Worm (Caenorhabditis elegans) whole organism, young adult: ENCODE results near the gene mrpl-22.

Experiments used
- B0336.3 ChIP-seq: fragments of 200-800 bp; sonication (Bioruptor generic); IDR thresholded peaks from 2 replicates; pipeline ENCODE4 v1.3.6; 2022; ENCODE audit warnings: missing genetic modification characterization, missing compliant biosample characterization
- C06A6.2 ChIP-seq: fragments of 200-800 bp; sonication (Bioruptor generic); conservative IDR thresholded peaks from 2 replicates; pipeline ENCODE4 v1.3.6; 2022; ENCODE audit warnings: missing genetic modification characterization, missing compliant biosample characterization
- C17E4.6 ChIP-seq: fragments of 200-800 bp; sonication (Bioruptor generic); IDR thresholded peaks from 2 replicates; pipeline ENCODE4 v1.3.6; 2022; ENCODE audit warnings: missing genetic modification reagents, missing genetic modification characterization, missing compliant biosample characterization
- D2030.7 ChIP-seq: fragments of 200-800 bp; sonication (Bioruptor generic); IDR thresholded peaks from 2 replicates; pipeline ENCODE4 v1.3.6; 2022; ENCODE audit warnings: missing genetic modification reagents, missing genetic modification characterization, missing compliant biosample characterization
- F10E7.11 ChIP-seq: sonication (generic microtip); optimal IDR thresholded peaks from 2 replicates; lab custom pipeline; 2017; ENCODE audit warnings: mild to moderate bottlenecking, missing genetic modification characterization, moderate library complexity, missing compliant biosample characterization
- F23B12.7 ChIP-seq: sonication (generic microtip); optimal IDR thresholded peaks from 2 replicates; lab custom pipeline; 2017; ENCODE audit warnings: missing genetic modification characterization, mild to moderate bottlenecking, missing compliant biosample characterization, antibody characterized with exemption, moderate library complexity; ENCODE audit not compliant: insufficient read depth
- F37B4.10 ChIP-seq: fragments of 200-800 bp; sonication (Bioruptor generic); IDR thresholded peaks from 2 replicates; pipeline ENCODE4 v1.3.6; 2022; ENCODE audit warnings: missing genetic modification characterization, missing compliant biosample characterization
- F52B5.7 ChIP-seq: sonication (generic microtip); optimal IDR thresholded peaks from 2 replicates; lab custom pipeline; 2016; ENCODE audit warnings: mild to moderate bottlenecking, missing genetic modification characterization, missing compliant biosample characterization
- K12H6.12 ChIP-seq: fragments of 200-800 bp; sonication (Bioruptor generic); optimal IDR thresholded peaks from 2 replicates; lab custom pipeline; 2018; ENCODE audit warnings: mild to moderate bottlenecking, missing genetic modification characterization, missing compliant biosample characterization
- Y53G8AR.9 ChIP-seq: fragments of 200-800 bp; sonication (Bioruptor generic); conservative IDR thresholded peaks from 2 replicates; pipeline ENCODE4 v1.3.6; 2022; ENCODE audit warnings: missing genetic modification reagents, missing genetic modification characterization, missing compliant biosample characterization
- Y67H2A.10 ChIP-seq: fragments of 200-800 bp; sonication (Bioruptor generic); conservative IDR thresholded peaks from 2 replicates; pipeline ENCODE4 v1.3.6; 2022; ENCODE audit warnings: missing genetic modification reagents, missing genetic modification characterization, missing compliant biosample characterization
- akir-1 ChIP-seq: fragments of 200-800 bp; sonication (Bioruptor generic); optimal IDR thresholded peaks from 2 replicates; lab custom pipeline; 2018; ENCODE audit warnings: mild to moderate bottlenecking, missing genetic modification characterization, moderate library complexity, missing compliant biosample characterization
- ama-1 ChIP-seq, 3 experiments: fragments of 150-350 bp in 1 of 3; sonication (generic microtip) in 2 of 3; optimal IDR thresholded peaks; 2 replicates each; lab custom pipeline; 2014 to 2018; ENCODE audit warnings: missing biosample characterization in 2 of 3, missing genetic modification characterization in 2 of 3, missing genetic modification reagents in 2 of 3
- atf-7 ChIP-seq: sonication (generic microtip); optimal IDR thresholded peaks from 2 replicates; lab custom pipeline; 2017; ENCODE audit warnings: mild to moderate bottlenecking, missing genetic modification characterization, missing compliant biosample characterization
- athp-1 ChIP-seq: sonication (generic microtip); optimal IDR thresholded peaks from 2 replicates; lab custom pipeline; 2017; ENCODE audit warnings: mild to moderate bottlenecking, missing genetic modification characterization, missing compliant biosample characterization
- cebp-1 ChIP-seq, 2 experiments: fragments of 200-800 bp in 1 of 2; sonication (Bioruptor generic) in 1 of 2; sonication (generic microtip) in 1 of 2; IDR thresholded peaks in 1 of 2; optimal IDR thresholded peaks in 1 of 2; 2 replicates each; pipeline versions ENCODE4 v1.3.6 to Lab custom; 2017 to 2022; ENCODE audit warnings: missing compliant biosample characterization in 2 of 2, missing genetic modification characterization in 2 of 2, mild to moderate bottlenecking in 1 of 2, missing genetic modification reagents in 1 of 2, moderate library complexity in 1 of 2
- cebp-2 ChIP-seq: fragments of 200-800 bp; sonication (Bioruptor generic); IDR thresholded peaks from 2 replicates; pipeline ENCODE4 v1.3.6; 2022; ENCODE audit warnings: missing genetic modification characterization, missing compliant biosample characterization
- ceh-27 ChIP-seq: fragments of 200-800 bp; sonication (Bioruptor generic); optimal IDR thresholded peaks from 2 replicates; lab custom pipeline; 2018; ENCODE audit warnings: mild to moderate bottlenecking, missing genetic modification characterization, moderate library complexity, missing compliant biosample characterization
- ceh-79 ChIP-seq: sonication (generic microtip); optimal IDR thresholded peaks from 2 replicates; lab custom pipeline; 2017; ENCODE audit warnings: mild to moderate bottlenecking, missing genetic modification characterization, missing compliant biosample characterization
- ceh-91 ChIP-seq: fragments of 200-800 bp; sonication (Bioruptor generic); IDR thresholded peaks from 2 replicates; pipeline ENCODE4 v1.3.6; 2022; ENCODE audit warnings: missing genetic modification reagents, missing genetic modification characterization, missing compliant biosample characterization
- dox-1 ChIP-seq: fragments of 200-800 bp; sonication (Bioruptor generic); IDR thresholded peaks from 2 replicates; pipeline ENCODE4 v1.3.6; 2022; ENCODE audit warnings: missing genetic modification reagents, missing genetic modification characterization, missing compliant biosample characterization
- efl-1 ChIP-seq: fragments of 150-350 bp; optimal IDR thresholded peaks from 2 replicates; lab custom pipeline; 2014; ENCODE audit warnings: missing biosample characterization, missing genetic modification reagents, missing genetic modification characterization
- fkh-3 ChIP-seq: sonication (generic microtip); optimal IDR thresholded peaks from 2 replicates; lab custom pipeline; 2016; ENCODE audit warnings: mild to moderate bottlenecking, missing genetic modification characterization, missing compliant biosample characterization
- gei-17 ChIP-seq: fragments of 200-800 bp; sonication (Bioruptor generic); optimal IDR thresholded peaks from 2 replicates; lab custom pipeline; 2018; ENCODE audit warnings: mild to moderate bottlenecking, missing genetic modification characterization, missing compliant biosample characterization
- him-1 ChIP-seq: sonication (generic microtip); optimal IDR thresholded peaks from 2 replicates; lab custom pipeline; 2016; ENCODE audit warnings: missing genotype, missing genetic modification reagents, missing genetic modification characterization, missing compliant biosample characterization
- hmg-20 ChIP-seq: fragments of 200-800 bp; sonication (Bioruptor generic); IDR thresholded peaks from 2 replicates; pipeline ENCODE4 v1.3.6; 2022; ENCODE audit warnings: missing genetic modification reagents, missing genetic modification characterization, missing compliant biosample characterization
- lag-1 ChIP-seq: fragments of 200-800 bp; sonication (Bioruptor generic); IDR thresholded peaks from 2 replicates; pipeline ENCODE4 v1.3.6; 2022; ENCODE audit warnings: missing genetic modification reagents, missing genetic modification characterization, missing compliant biosample characterization
- lin-26 ChIP-seq: fragments of 200-800 bp; sonication (Bioruptor generic); IDR thresholded peaks from 2 replicates; pipeline ENCODE4 v1.3.6; 2022; ENCODE audit warnings: missing genetic modification reagents, missing genetic modification characterization, missing compliant biosample characterization
- lin-54 ChIP-seq: fragments of 200-800 bp; sonication (Bioruptor generic); optimal IDR thresholded peaks from 2 replicates; lab custom pipeline; 2018; ENCODE audit warnings: mild to moderate bottlenecking, missing genetic modification characterization, missing compliant biosample characterization
- madf-6 ChIP-seq: fragments of 200-800 bp; sonication (Bioruptor generic); IDR thresholded peaks from 2 replicates; pipeline ENCODE4 v1.3.6; 2022; ENCODE audit warnings: missing genetic modification reagents, missing genetic modification characterization, missing compliant biosample characterization
- mes-4 ChIP-seq: sonication (generic microtip); optimal IDR thresholded peaks from 2 replicates; lab custom pipeline; 2016; ENCODE audit warnings: missing genotype, missing genetic modification characterization, missing compliant biosample characterization
- nhr-120 ChIP-seq: fragments of 200-800 bp; sonication (Bioruptor generic); IDR thresholded peaks from 2 replicates; pipeline ENCODE4 v1.3.6; 2022; ENCODE audit warnings: missing genetic modification characterization, missing compliant biosample characterization
- nhr-179 ChIP-seq: sonication (generic microtip); optimal IDR thresholded peaks from 2 replicates; lab custom pipeline; 2016; ENCODE audit warnings: mild to moderate bottlenecking, missing genetic modification characterization, missing compliant biosample characterization
- nhr-27 ChIP-seq: fragments of 200-800 bp; sonication (Bioruptor generic); optimal IDR thresholded peaks from 2 replicates; lab custom pipeline; 2018; ENCODE audit warnings: mild to moderate bottlenecking, missing genetic modification characterization, moderate library complexity, missing compliant biosample characterization
- nhr-90 ChIP-seq: sonication (generic microtip); optimal IDR thresholded peaks from 2 replicates; lab custom pipeline; 2016; ENCODE audit warnings: missing genotype, mild to moderate bottlenecking, missing genetic modification characterization, missing compliant biosample characterization
- pha-4 ChIP-seq: fragments of 150-350 bp; sonication (generic microtip); optimal IDR thresholded peaks from 2 replicates; lab custom pipeline; 2014; ENCODE audit warnings: missing biosample characterization, missing genetic modification reagents, missing genetic modification characterization
- repo-1 ChIP-seq: sonication (generic microtip); optimal IDR thresholded peaks from 2 replicates; lab custom pipeline; 2017; ENCODE audit warnings: mild to moderate bottlenecking, missing genetic modification characterization, missing compliant biosample characterization
- sdz-38 ChIP-seq: sonication (generic microtip); optimal IDR thresholded peaks from 2 replicates; lab custom pipeline; 2016; ENCODE audit warnings: missing genotype, missing genetic modification characterization, missing compliant biosample characterization
- tlf-1 ChIP-seq: fragments of 200-800 bp; sonication (Bioruptor generic); optimal IDR thresholded peaks from 2 replicates; lab custom pipeline; 2018; ENCODE audit warnings: mild to moderate bottlenecking, missing genetic modification characterization, missing compliant biosample characterization
- xnd-1 ChIP-seq: sonication (generic microtip); optimal IDR thresholded peaks from 2 replicates; lab custom pipeline; 2016; ENCODE audit warnings: missing genotype, missing genetic modification reagents, missing genetic modification characterization, missing compliant biosample characterization
- zfh-2 ChIP-seq: fragments of 200-800 bp; sonication (Bioruptor generic); conservative IDR thresholded peaks from 2 replicates; pipeline ENCODE4 v1.3.6; 2022; ENCODE audit warnings: missing genetic modification reagents, missing genetic modification characterization, missing compliant biosample characterization
- ztf-22 ChIP-seq: fragments of 200-800 bp; sonication (Bioruptor generic); optimal IDR thresholded peaks from 2 replicates; lab custom pipeline; 2018; ENCODE audit warnings: mild to moderate bottlenecking, missing genetic modification characterization, moderate library complexity, missing compliant biosample characterization
- ztf-6 ChIP-seq: fragments of 200-800 bp; sonication (Bioruptor generic); IDR thresholded peaks from 2 replicates; pipeline ENCODE4 v1.3.6; 2022; ENCODE audit warnings: missing genetic modification reagents, missing genetic modification characterization, missing compliant biosample characterization

The mrpl-22 gene

DNA sequence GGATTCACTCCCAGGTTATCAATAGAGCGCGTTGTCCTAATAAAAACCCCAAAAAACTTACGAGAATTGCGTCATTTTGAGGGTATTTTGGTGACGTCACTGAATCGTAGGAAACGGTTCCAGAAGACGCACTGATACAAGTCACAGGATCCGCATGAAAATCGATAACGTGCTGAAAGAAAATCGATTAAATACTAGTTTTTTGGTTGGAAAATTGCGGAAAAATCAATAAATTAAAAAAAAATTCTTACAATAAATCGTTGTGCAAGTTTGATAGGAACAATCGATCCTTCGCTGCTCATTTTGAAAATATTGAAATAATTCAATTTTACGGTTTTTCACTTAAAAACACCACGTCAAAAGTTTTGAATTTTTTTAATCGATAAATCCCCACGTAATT is 12.0 kb upstream of the mrpl-22 start, which contains the start of gene Y39A1A.2:
TSS of gene Y39A1A.2 (minus strand) at position 319 of the 400 bp plus-strand sequence.
- no peak for TF ChIP-seq C17E4.6 (GFP tag; lab: Robert Waterston, UW)
- TF ChIP-seq F37B4.10 (GFP tag; lab: Robert Waterston, UW), result no peak
- no peak for TF ChIP-seq zfh-2 (GFP tag; lab: Robert Waterston, UW)
- no peak for TF ChIP-seq ztf-6 (GFP tag; lab: Robert Waterston, UW)
- no peak for TF ChIP-seq xnd-1 (tag; lab: Kevin White, UChicago)

DNA sequence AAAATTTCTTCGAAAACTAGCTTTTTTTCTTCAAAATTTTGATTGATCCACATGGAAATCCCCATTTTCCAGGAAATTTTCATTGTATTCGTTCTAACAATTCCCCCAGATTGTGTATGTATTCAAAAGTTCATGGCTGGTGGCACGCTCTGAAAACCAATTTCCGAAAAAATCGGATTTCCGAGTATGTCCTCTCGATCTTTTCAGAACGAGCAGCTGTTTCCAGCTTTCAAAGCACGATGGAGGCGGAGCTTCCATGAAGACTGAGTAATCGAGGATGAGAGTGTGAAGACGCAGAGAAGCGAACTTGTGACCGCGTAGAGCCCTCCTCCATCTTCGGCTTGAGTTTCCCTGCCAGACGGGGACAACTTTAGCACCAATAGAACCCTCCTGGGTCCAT is 10.9 kb upstream of the mrpl-22 start:
- TF ChIP-seq pha-4 (tag; lab: Kevin White, UChicago) (no peak), nhr-120 (GFP tag; lab: Robert Waterston, UW) (no peak), athp-1 (no peak), tlf-1 (GFP tag; lab: Kevin White, UChicago) (no peak), cebp-1 (GFP tag; IDR thresholded peaks at IDR 0.05; lab: Robert Waterston, UW) (no peak), cebp-1 (tag; optimal IDR thresholded peaks at IDR 0.05; lab: Kevin White, UChicago) (no peak), fkh-3 (tag; lab: Kevin White, UChicago) (no peak), ceh-91 (GFP tag; lab: Robert Waterston, UW) (no peak), hmg-20 (GFP tag; lab: Robert Waterston, UW) (no peak), lin-26 (no peak), cebp-2 (GFP tag; lab: Robert Waterston, UW) (no peak), sdz-38 (tag; lab: Kevin White, UChicago) (no peak), F23B12.7 (tag; lab: Kevin White, UChicago) (no peak), akir-1 (GFP tag; lab: Kevin White, UChicago) (no peak), ztf-22 (GFP tag; lab: Kevin White, UChicago) (no peak)

DNA sequence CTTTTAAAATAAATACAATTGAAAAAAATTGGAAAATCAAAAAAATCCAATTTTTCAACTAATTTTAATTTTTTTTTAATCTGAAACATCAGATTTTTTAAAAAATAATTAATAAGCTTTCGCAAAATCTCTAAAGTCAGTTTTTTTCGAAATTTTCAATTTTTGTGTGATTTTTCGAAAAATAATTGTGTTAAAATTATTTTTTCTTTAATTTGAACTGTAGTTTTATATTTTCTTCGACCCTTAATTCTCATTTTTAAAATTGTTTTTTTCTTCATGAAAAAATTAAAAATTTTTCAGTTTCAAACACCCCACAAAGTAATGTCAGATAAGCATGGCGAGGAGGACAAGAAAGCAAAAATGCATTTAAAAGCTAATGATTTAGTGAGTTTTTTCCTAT is 10.2 kb upstream of the mrpl-22 start, which contains the start of gene rabx-5:
TSS of gene rabx-5 (plus strand) at position 301 of the 400 bp plus-strand sequence.
- TF ChIP-seq Y53G8AR.9 (no peak), atf-7 (tag; lab: Kevin White, UChicago) (no peak), B0336.3 (no peak), gei-17 (GFP tag; lab: Kevin White, UChicago) (no peak), ceh-27 (GFP tag; lab: Kevin White, UChicago) (no peak), zfh-2 (GFP tag; lab: Robert Waterston, UW) (no peak)

DNA sequence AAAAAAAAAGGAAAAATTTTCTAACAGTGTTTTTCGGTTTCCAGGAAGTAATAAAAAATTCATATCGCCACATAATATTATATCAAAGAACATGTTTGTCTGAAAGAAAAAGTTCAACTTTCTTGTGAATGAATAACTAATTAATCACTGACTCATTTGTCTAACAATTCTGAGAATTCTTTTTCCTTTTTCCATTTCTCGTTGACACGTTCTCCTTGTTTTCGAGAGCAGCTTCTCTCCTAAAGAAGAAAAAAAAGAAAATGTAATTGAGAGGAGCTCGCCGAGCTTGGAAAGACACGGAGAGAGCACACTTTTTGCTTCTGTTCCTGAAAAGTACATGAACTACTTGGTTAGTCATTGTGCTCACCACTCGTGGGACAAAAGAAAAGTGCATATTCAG is 7.1 kb upstream of the mrpl-22 start:
- TF ChIP-seq nhr-179, result no peak
- TF ChIP-seq repo-1, result no peak
- no peak for TF ChIP-seq K12H6.12 (tag; lab: Kevin White, UChicago)
- TF ChIP-seq lin-54 (GFP tag; lab: Kevin White, UChicago), result no peak
- TF ChIP-seq C06A6.2, result no peak
- no peak for TF ChIP-seq dox-1
- no peak for TF ChIP-seq ama-1 (optimal IDR thresholded peaks at IDR 0.05; lab: Kevin White, UChicago)
- TF ChIP-seq ama-1 (GFP tag; optimal IDR thresholded peaks at IDR 0.05; lab: Kevin White, UChicago), result no peak
- no peak for TF ChIP-seq efl-1 (GFP tag; lab: Kevin White, UChicago)
- TF ChIP-seq ceh-79, result no peak
- no peak for TF ChIP-seq F52B5.7 (tag; lab: Kevin White, UChicago)
- TF ChIP-seq him-1 (tag; lab: Kevin White, UChicago), result no peak
- no peak for TF ChIP-seq D2030.7 (GFP tag; lab: Robert Waterston, UW)
- TF ChIP-seq lag-1 (GFP tag; lab: Robert Waterston, UW), result no peak
- TF ChIP-seq madf-6 (GFP tag; lab: Robert Waterston, UW), result no peak
- TF ChIP-seq nhr-90 (tag; lab: Kevin White, UChicago), result no peak
- no peak for TF ChIP-seq nhr-27 (tag; lab: Kevin White, UChicago)
- TF ChIP-seq Y67H2A.10 (GFP tag; lab: Robert Waterston, UW), result no peak
- TF ChIP-seq F10E7.11 (tag; lab: Kevin White, UChicago), result no peak
- TF ChIP-seq mes-4 (tag; lab: Kevin White, UChicago), result no peak
